Fruit fly (Drosophila melanogaster) whole organism, embryonic: ENCODE measurements around the gene PolA1.

Source experiments
- ATbp ChIP-seq: fragments of 200-800 bp; sonication (Bioruptor generic); optimal IDR thresholded peaks from 2 replicates; lab custom pipeline; 2017; ENCODE audit warnings: missing biosample characterization, mild to moderate bottlenecking, missing genetic modification characterization, missing genetic modification reagents
- Antp ChIP-seq: fragments of 200-800 bp; sonication (Bioruptor generic); optimal IDR thresholded peaks from 3 replicates; lab custom pipeline; 2016; ENCODE audit warnings: missing biosample characterization, missing genetic modification characterization
- Bgb ChIP-seq: fragments of 200-800 bp; sonication (Bioruptor generic); IDR thresholded peaks from 2 replicates; pipeline ENCODE4 v1.3.6; 2022; ENCODE audit warnings: missing biosample characterization, missing genetic modification characterization; ENCODE audit not compliant: partially characterized antibody
- Blimp-1 ChIP-seq: fragments of 200-800 bp; sonication (Bioruptor generic); optimal IDR thresholded peaks from 3 replicates; lab custom pipeline; 2018; ENCODE audit warnings: missing biosample characterization, missing genetic modification characterization, mild to moderate bottlenecking, moderate library complexity, missing genetic modification reagents
- CG10209 ChIP-seq: fragments of 200-800 bp; sonication (Bioruptor generic); optimal IDR thresholded peaks from 3 replicates; lab custom pipeline; 2017; ENCODE audit warnings: missing biosample characterization, mild to moderate bottlenecking, missing genetic modification characterization, missing genetic modification reagents
- CG10267 ChIP-seq: fragments of 200-800 bp; sonication (Bioruptor generic); optimal IDR thresholded peaks from 2 replicates; lab custom pipeline; 2018; ENCODE audit warnings: missing biosample characterization, mild to moderate bottlenecking, missing genetic modification characterization, moderate library complexity
- CG10654 ChIP-seq: fragments of 200-800 bp; sonication (Bioruptor generic); optimal IDR thresholded peaks from 2 replicates; lab custom pipeline; 2016; ENCODE audit warnings: missing biosample characterization, missing genetic modification characterization
- CG11093 ChIP-seq: fragments of 200-800 bp; sonication (Bioruptor generic); IDR thresholded peaks from 3 replicates; pipeline ENCODE4 v1.3.6; 2022; ENCODE audit warnings: missing biosample characterization, missing genetic modification characterization
- CG12744 ChIP-seq: fragments of 200-800 bp; sonication (Bioruptor generic); optimal IDR thresholded peaks from 2 replicates; lab custom pipeline; 2016; ENCODE audit warnings: missing biosample characterization, missing genetic modification characterization
- CG14014 ChIP-seq: fragments of 200-800 bp; sonication (Bioruptor generic); IDR thresholded peaks from 2 replicates; pipeline ENCODE4 v1.3.6; 2022; ENCODE audit warnings: missing biosample characterization, missing genetic modification characterization
- CG14441 ChIP-seq: fragments of 200-800 bp; sonication (Bioruptor generic); IDR thresholded peaks from 2 replicates; pipeline ENCODE4 v1.3.6; 2022; ENCODE audit warnings: missing biosample characterization, missing genetic modification characterization
- CG1647 ChIP-seq: fragments of 200-800 bp; sonication (Bioruptor generic); optimal IDR thresholded peaks from 3 replicates; lab custom pipeline; 2016; ENCODE audit warnings: missing biosample characterization, missing genetic modification characterization
- CG17568 ChIP-seq: fragments of 200-800 bp; sonication (Bioruptor generic); optimal IDR thresholded peaks from 2 replicates; lab custom pipeline; 2018; ENCODE audit warnings: missing biosample characterization, mild to moderate bottlenecking, missing genetic modification characterization, moderate library complexity
- CG1832 ChIP-seq: fragments of 200-800 bp; sonication (Bioruptor generic); optimal IDR thresholded peaks from 2 replicates; lab custom pipeline; 2017; ENCODE audit warnings: missing biosample characterization, mild to moderate bottlenecking, missing genetic modification characterization, inconsistent platforms
- CG18599 ChIP-seq: fragments of 200-800 bp; sonication (Bioruptor generic); optimal IDR thresholded peaks from 3 replicates; lab custom pipeline; 2017; ENCODE audit warnings: missing biosample characterization, missing genetic modification characterization, mild to moderate bottlenecking, moderate library complexity, missing genetic modification reagents
- CG18619 ChIP-seq: fragments of 200-800 bp; sonication (Bioruptor generic); optimal IDR thresholded peaks from 3 replicates; lab custom pipeline; 2017; ENCODE audit warnings: missing biosample characterization, mild to moderate bottlenecking, missing genetic modification characterization
- CG2875 ChIP-seq: fragments of 200-800 bp; sonication (Bioruptor generic); optimal IDR thresholded peaks from 2 replicates; lab custom pipeline; 2017; ENCODE audit warnings: missing biosample characterization, mild to moderate bottlenecking, missing genetic modification characterization, missing genetic modification reagents
- CG3065 ChIP-seq: fragments of 200-800 bp; sonication (Bioruptor generic); optimal IDR thresholded peaks from 2 replicates; lab custom pipeline; 2016; ENCODE audit warnings: missing biosample characterization, missing genetic modification characterization
- CG31224 ChIP-seq: fragments of 200-800 bp; sonication (Bioruptor generic); IDR thresholded peaks from 2 replicates; pipeline ENCODE4 v1.3.6; 2022; ENCODE audit warnings: missing biosample characterization, missing genetic modification characterization
- CG31365 ChIP-seq: fragments of 200-800 bp; sonication (Bioruptor generic); optimal IDR thresholded peaks from 2 replicates; lab custom pipeline; 2018; ENCODE audit warnings: missing biosample characterization, mild to moderate bottlenecking, missing genetic modification characterization
- CG4282 ChIP-seq: fragments of 200-800 bp; sonication (Bioruptor generic); optimal IDR thresholded peaks from 2 replicates; lab custom pipeline; 2016; ENCODE audit warnings: missing biosample characterization, missing genetic modification characterization
- CG4360 ChIP-seq: fragments of 200-800 bp; sonication (Bioruptor generic); IDR thresholded peaks from 2 replicates; pipeline ENCODE4 v1.3.6; 2022; ENCODE audit warnings: missing biosample characterization, missing genetic modification characterization
- CG5245 ChIP-seq: fragments of 200-800 bp; sonication (Bioruptor generic); optimal IDR thresholded peaks from 3 replicates; lab custom pipeline; 2016; ENCODE audit warnings: missing biosample characterization, missing genetic modification characterization
- CG7987 ChIP-seq: fragments of 200-800 bp; sonication (Bioruptor generic); optimal IDR thresholded peaks from 2 replicates; lab custom pipeline; 2018; ENCODE audit warnings: missing biosample characterization, mild to moderate bottlenecking, missing genetic modification characterization, moderate library complexity
- CG8388 ChIP-seq: fragments of 200-800 bp; sonication (Bioruptor generic); optimal IDR thresholded peaks from 2 replicates; lab custom pipeline; 2019; ENCODE audit warnings: missing biosample characterization, mild to moderate bottlenecking, missing genetic modification characterization, moderate library complexity
- CG8924 ChIP-seq: fragments of 200-800 bp; optimal IDR thresholded peaks from 3 replicates; lab custom pipeline; 2019; ENCODE audit warnings: missing biosample characterization, mild to moderate bottlenecking, missing genetic modification characterization, moderate library complexity
- Chrac-16 ChIP-seq: fragments of 200-800 bp; sonication (Bioruptor generic); optimal IDR thresholded peaks from 3 replicates; lab custom pipeline; 2016; ENCODE audit warnings: missing biosample characterization, missing genetic modification characterization
- D ChIP-seq, 2 experiments: fragments of 200-800 bp in 1 of 2; fragments of >200 bp in 1 of 2; sonication (Bioruptor generic) in 1 of 2; optimal IDR thresholded peaks; 2 replicates in 1 of 2; 3 replicates in 1 of 2; lab custom pipeline; 2017; ENCODE audit warnings: mild to moderate bottlenecking in 1 of 2, missing biosample characterization in 1 of 2, missing genetic modification characterization in 1 of 2, missing genetic modification reagents in 1 of 2
- D19A ChIP-seq: fragments of 200-800 bp; optimal IDR thresholded peaks from 3 replicates; lab custom pipeline; 2019; ENCODE audit warnings: missing biosample characterization, mild to moderate bottlenecking, missing genetic modification characterization, moderate library complexity
- Eip74EF ChIP-seq, 2 experiments: fragments of 200-800 bp in 1 of 2; fragments of >200 bp in 1 of 2; sonication (Bioruptor generic) in 1 of 2; optimal IDR thresholded peaks; 2 replicates each; lab custom pipeline; 2017 to 2019; ENCODE audit warnings: missing biosample characterization in 2 of 2, missing genetic modification characterization in 2 of 2, mild to moderate bottlenecking in 1 of 2, moderate library complexity in 1 of 2
- HmgZ ChIP-seq: fragments of 200-800 bp; sonication (Bioruptor generic); optimal IDR thresholded peaks from 2 replicates; lab custom pipeline; 2018; ENCODE audit warnings: missing biosample characterization, mild to moderate bottlenecking, missing genetic modification characterization
- Lpt ChIP-seq: fragments of >200 bp; optimal IDR thresholded peaks from 2 replicates; lab custom pipeline; 2018; ENCODE audit warnings: missing biosample characterization, missing genetic modification characterization
- Max ChIP-seq: fragments of 200-800 bp; sonication (Bioruptor generic); optimal IDR thresholded peaks from 2 replicates; lab custom pipeline; 2016; ENCODE audit warnings: missing biosample characterization, mild to moderate bottlenecking, missing genetic modification characterization
- Oaz ChIP-seq: fragments of 200-800 bp; sonication (Bioruptor generic); IDR thresholded peaks from 2 replicates; pipeline ENCODE4 v1.3.6; 2022; ENCODE audit warnings: missing biosample characterization, missing genetic modification characterization
- Sin3A ChIP-seq: fragments of >200 bp; optimal IDR thresholded peaks from 2 replicates; lab custom pipeline; 2018
- Tbp ChIP-seq: fragments of >200 bp; optimal IDR thresholded peaks from 2 replicates; lab custom pipeline; 2018; ENCODE audit warnings: missing biosample characterization, missing genetic modification characterization
- exex ChIP-seq: fragments of 200-800 bp; sonication (Bioruptor generic); optimal IDR thresholded peaks from 4 replicates; lab custom pipeline; 2018; ENCODE audit warnings: missing biosample characterization, mild to moderate bottlenecking, missing genetic modification characterization, moderate library complexity
- ftz-f1 ChIP-seq: fragments of 200-800 bp; sonication (Bioruptor generic); optimal IDR thresholded peaks from 2 replicates; lab custom pipeline; 2016; ENCODE audit warnings: missing biosample characterization, missing genetic modification characterization
- fu2 ChIP-seq: fragments of 200-800 bp; sonication (Bioruptor generic); optimal IDR thresholded peaks from 2 replicates; lab custom pipeline; 2016; ENCODE audit warnings: missing biosample characterization, missing genetic modification characterization
- gt ChIP-seq: fragments of 200-800 bp; sonication (Bioruptor generic); IDR thresholded peaks from 2 replicates; pipeline ENCODE4 v1.3.6; 2022; ENCODE audit warnings: missing biosample characterization, missing genetic modification characterization
- lab ChIP-seq: fragments of 200-800 bp; sonication (Bioruptor generic); optimal IDR thresholded peaks from 3 replicates; lab custom pipeline; 2017; ENCODE audit warnings: missing biosample characterization, missing genetic modification characterization, mild to moderate bottlenecking, moderate library complexity, missing genetic modification reagents
- lbe ChIP-seq: fragments of 200-800 bp; sonication (Bioruptor generic); optimal IDR thresholded peaks from 2 replicates; lab custom pipeline; 2016; ENCODE audit warnings: missing biosample characterization, mild to moderate bottlenecking, missing genetic modification characterization
- maf-S ChIP-seq: fragments of 200-800 bp; sonication (Bioruptor generic); optimal IDR thresholded peaks from 2 replicates; lab custom pipeline; 2016; ENCODE audit warnings: missing biosample characterization, missing genetic modification characterization
- nom ChIP-seq: fragments of 200-800 bp; sonication (Bioruptor generic); optimal IDR thresholded peaks from 2 replicates; lab custom pipeline; 2017; ENCODE audit warnings: missing biosample characterization, missing genetic modification characterization, mild to moderate bottlenecking, moderate library complexity, missing genetic modification reagents
- ro ChIP-seq: fragments of 200-800 bp; sonication (Bioruptor generic); IDR thresholded peaks from 2 replicates; pipeline ENCODE4 v1.3.6; 2022; ENCODE audit warnings: missing biosample characterization, missing genetic modification characterization
- scrt ChIP-seq: fragments of 200-800 bp; sonication (Bioruptor generic); optimal IDR thresholded peaks from 2 replicates; lab custom pipeline; 2018; ENCODE audit warnings: missing biosample characterization, mild to moderate bottlenecking, missing genetic modification characterization, moderate library complexity
- sug ChIP-seq: fragments of 200-800 bp; optimal IDR thresholded peaks from 2 replicates; lab custom pipeline; 2019; ENCODE audit warnings: missing biosample characterization, mild to moderate bottlenecking, missing genetic modification characterization, moderate library complexity
- trem ChIP-seq: fragments of 200-800 bp; optimal IDR thresholded peaks from 3 replicates; lab custom pipeline; 2019; ENCODE audit warnings: missing biosample characterization, mild to moderate bottlenecking, missing genetic modification characterization, moderate library complexity
- wdn ChIP-seq: fragments of 200-800 bp; sonication (Bioruptor generic); IDR thresholded peaks from 2 replicates; pipeline ENCODE4 v1.3.6; 2022; ENCODE audit warnings: missing biosample characterization, missing genetic modification characterization

PolA1 gene

dm6 chr3R:21618299-21619116, 53.0 kb downstream of the PolA1 start (continued):
- TF ChIP-seq CG4360 (GFP tag; lab: Robert Waterston, UW) = no peak
- peak; percentile 48 for TF ChIP-seq CG31365
- no peak for TF ChIP-seq CG1647 (GFP tag; lab: Kevin White, UChicago)
- TF ChIP-seq CG10209 (GFP tag; lab: Kevin White, UChicago) = no peak
- peak; percentile 80 for TF ChIP-seq nom (GFP tag; lab: Kevin White, UChicago)
- TF ChIP-seq CG18599 (GFP tag; lab: Kevin White, UChicago) = no peak
- TF ChIP-seq D (optimal IDR thresholded peaks at IDR 0.05; lab: Kevin White, UChicago) = no peak
- TF ChIP-seq D (GFP tag; optimal IDR thresholded peaks at IDR 0.05; lab: Kevin White, UChicago) = peak; percentile 8
- no peak for TF ChIP-seq lab (GFP tag; lab: Kevin White, UChicago)
- peak; percentile 6 for TF ChIP-seq lbe
- no peak for TF ChIP-seq scrt (GFP tag; lab: Kevin White, UChicago)
- TF ChIP-seq sug (tag; lab: Kevin White, UChicago) = peak; percentile 11
- no peak for TF ChIP-seq Bgb
- TF ChIP-seq D19A (tag; lab: Kevin White, UChicago) = no peak
- TF ChIP-seq Eip74EF (GFP tag; optimal IDR thresholded peaks at IDR 0.05; lab: Kevin White, UChicago) = peak in 1 of 2 experiments; percentile 20
- TF ChIP-seq Max (GFP tag; lab: Kevin White, UChicago) = no peak
- peak; percentile 15 for TF ChIP-seq trem (tag; lab: Kevin White, UChicago)
- TF ChIP-seq Oaz = no peak
- TF ChIP-seq CG14441 = no peak
- no peak for TF ChIP-seq fu2 (GFP tag; lab: Kevin White, UChicago)
- TF ChIP-seq HmgZ (tag; lab: Kevin White, UChicago) = no peak
- TF ChIP-seq CG18619 (GFP tag; lab: Kevin White, UChicago) = no peak
- no peak for TF ChIP-seq exex (tag; lab: Kevin White, UChicago)
- TF ChIP-seq CG8388 = no peak
- TF ChIP-seq CG3065 (GFP tag; lab: Kevin White, UChicago) = no peak
- no peak for TF ChIP-seq ATbp (GFP tag; lab: Kevin White, UChicago)
- TF ChIP-seq Sin3A = no peak
- TF ChIP-seq wdn (GFP tag; lab: Robert Waterston, UW) = no peak
- no peak for TF ChIP-seq CG4282 (GFP tag; lab: Kevin White, UChicago)
- no peak for TF ChIP-seq ftz-f1 (GFP tag; lab: Kevin White, UChicago)
- no peak for TF ChIP-seq CG7987
- TF ChIP-seq Chrac-16 (GFP tag; lab: Kevin White, UChicago) = no peak
- no peak for TF ChIP-seq maf-S (GFP tag; lab: Kevin White, UChicago)
- TF ChIP-seq ro = no peak
- TF ChIP-seq CG14014 (GFP tag; lab: Robert Waterston, UW) = no peak
- peak; percentile 69 for TF ChIP-seq CG1832 (GFP tag; lab: Kevin White, UChicago)
- no peak for TF ChIP-seq Tbp
- TF ChIP-seq CG10267 (tag; lab: Kevin White, UChicago) = no peak
- TF ChIP-seq Antp = no peak
- no peak for TF ChIP-seq Blimp-1 (GFP tag; lab: Kevin White, UChicago)
- TF ChIP-seq Lpt = no peak
- TF ChIP-seq CG17568 (GFP tag; lab: Kevin White, UChicago) = peak; percentile 11
- TF ChIP-seq gt (GFP tag; lab: Robert Waterston, UW) = no peak
- TF ChIP-seq CG12744 (GFP tag; lab: Kevin White, UChicago) = no peak
- no peak for TF ChIP-seq CG5245 (GFP tag; lab: Kevin White, UChicago)
- TF ChIP-seq CG2875 (GFP tag; lab: Kevin White, UChicago) = no peak
- peak; percentile 67 for TF ChIP-seq CG8924 (tag; lab: Kevin White, UChicago)
- no peak for TF ChIP-seq CG11093 (GFP tag; lab: Robert Waterston, UW)
- no peak for TF ChIP-seq CG31224 (GFP tag; lab: Robert Waterston, UW)
- no peak for TF ChIP-seq CG10654 (GFP tag; lab: Kevin White, UChicago)
